Fruit fly (Drosophila melanogaster) whole organism, wandering third instar larva: ENCODE results near the gene CG6839.

Source experiments
- Abd-B ChIP-seq: fragments of >200 bp; optimal IDR thresholded peaks from 2 replicates; lab custom pipeline; 2017; ENCODE audit warnings: missing biosample characterization, missing genetic modification characterization
- CG32264 ChIP-seq: fragments of 200-800 bp; sonication (Bioruptor generic); optimal IDR thresholded peaks from 2 replicates; lab custom pipeline; 2016; ENCODE audit warnings: missing biosample characterization, missing genetic modification characterization
- CG9705 ChIP-seq: fragments of 200-800 bp; sonication (Bioruptor generic); optimal IDR thresholded peaks from 2 replicates; lab custom pipeline; 2018; ENCODE audit warnings: missing biosample characterization, mild to moderate bottlenecking, missing genetic modification characterization
- CrebA ChIP-seq: fragments of 200-800 bp; sonication (Bioruptor generic); optimal IDR thresholded peaks from 2 replicates; lab custom pipeline; 2016; ENCODE audit warnings: missing biosample characterization, mild to moderate bottlenecking, missing genetic modification characterization, borderline replicate concordance
- Dif ChIP-seq: fragments of 200-275, 200-300 bp; sonication (Bioruptor generic); optimal IDR thresholded peaks from 2 replicates; lab custom pipeline; 2018; ENCODE audit warnings: missing biosample characterization, missing genetic modification characterization; ENCODE audit not compliant: partially characterized antibody
- GATAd ChIP-seq: sonication (Bioruptor generic); optimal IDR thresholded peaks from 2 replicates; lab custom pipeline; 2016; ENCODE audit warnings: missing biosample characterization, missing genetic modification characterization
- HLH106 ChIP-seq: fragments of 200-800 bp; optimal IDR thresholded peaks from 3 replicates; lab custom pipeline; 2019; ENCODE audit warnings: missing biosample characterization, mild to moderate bottlenecking, missing genetic modification characterization, moderate library complexity
- Hnf4 ChIP-seq: fragments of 200-800 bp; sonication (Bioruptor generic); optimal IDR thresholded peaks from 2 replicates; lab custom pipeline; 2016; ENCODE audit warnings: missing biosample characterization, mild to moderate bottlenecking, missing genetic modification characterization
- Hr78 ChIP-seq: fragments of >200 bp; optimal IDR thresholded peaks from 2 replicates; lab custom pipeline; 2017; ENCODE audit warnings: missing biosample characterization, missing genetic modification characterization
- Hr83 ChIP-seq: fragments of 200-300 bp; sonication (Bioruptor generic); optimal IDR thresholded peaks from 2 replicates; lab custom pipeline; 2016; ENCODE audit warnings: missing biosample characterization, mild to moderate bottlenecking, missing genetic modification characterization, moderate library complexity; ENCODE audit not compliant: poor library complexity, severe bottlenecking
- Jra ChIP-seq: sonication (Bioruptor generic); optimal IDR thresholded peaks from 2 replicates; lab custom pipeline; 2016; ENCODE audit warnings: missing biosample characterization, missing genetic modification characterization
- Mio ChIP-seq: sonication (Bioruptor generic); optimal IDR thresholded peaks from 2 replicates; lab custom pipeline; 2016; ENCODE audit warnings: missing biosample characterization, missing genetic modification characterization
- Myc ChIP-seq: fragments of >200 bp; optimal IDR thresholded peaks from 2 replicates; lab custom pipeline; 2017
- N ChIP-seq: fragments of >200 bp; optimal IDR thresholded peaks from 2 replicates; lab custom pipeline; 2018; ENCODE audit warnings: missing biosample characterization, missing external identifiers, missing genetic modification characterization
- OdsH ChIP-seq: fragments of 200-800 bp; sonication (Bioruptor generic); optimal IDR thresholded peaks from 2 replicates; lab custom pipeline; 2016; ENCODE audit warnings: missing biosample characterization, mild to moderate bottlenecking, missing genetic modification characterization
- Rel ChIP-seq, 2 experiments: fragments of 200-800 bp; sonication (Bioruptor generic) in 1 of 2; optimal IDR thresholded peaks; 2 replicates in 1 of 2; 3 replicates in 1 of 2; lab custom pipeline; 2016 to 2019; ENCODE audit warnings: mild to moderate bottlenecking in 2 of 2, missing biosample characterization in 2 of 2, missing genetic modification characterization in 2 of 2, moderate library complexity in 1 of 2
- Sp1 ChIP-seq: fragments of 200-800 bp; sonication (Bioruptor generic); optimal IDR thresholded peaks from 3 replicates; lab custom pipeline; 2019; ENCODE audit warnings: missing biosample characterization, mild to moderate bottlenecking, missing genetic modification characterization, moderate library complexity
- Vsx2 ChIP-seq: fragments of 200-300, 225-300 bp; sonication (Bioruptor generic); optimal IDR thresholded peaks from 2 replicates; lab custom pipeline; 2018; ENCODE audit warnings: missing biosample characterization, missing genetic modification characterization; ENCODE audit not compliant: partially characterized antibody
- br ChIP-seq: fragments of 200-800 bp; sonication (Bioruptor generic); optimal IDR thresholded peaks from 2 replicates; lab custom pipeline; 2016; ENCODE audit warnings: missing biosample characterization, missing genetic modification characterization
- brk ChIP-seq: fragments of 200-800 bp; sonication (Bioruptor generic); optimal IDR thresholded peaks from 2 replicates; lab custom pipeline; 2016; ENCODE audit warnings: missing biosample characterization, mild to moderate bottlenecking, missing genetic modification characterization
- dl ChIP-seq, 2 experiments: fragments of 175-275, 200-275 bp in 1 of 2; fragments of 200-275 bp in 1 of 2; sonication (Bioruptor generic); optimal IDR thresholded peaks; lab custom pipeline; 2018; ENCODE audit warnings: mild to moderate bottlenecking in 2 of 2, missing biosample characterization in 2 of 2, missing genetic modification characterization in 2 of 2, moderate library complexity in 2 of 2; ENCODE audit not compliant: partially characterized antibody in 2 of 2, insufficient read depth in 1 of 2
- dmrt93B ChIP-seq: fragments of 200-800 bp; sonication (Bioruptor generic); optimal IDR thresholded peaks from 2 replicates; lab custom pipeline; 2018; ENCODE audit warnings: missing biosample characterization, mild to moderate bottlenecking, missing genetic modification characterization
- ey ChIP-seq: fragments of 200-800 bp; sonication (Bioruptor generic); optimal IDR thresholded peaks from 2 replicates; lab custom pipeline; 2016; ENCODE audit warnings: missing biosample characterization, missing genetic modification characterization
- fru ChIP-seq: fragments of 200-800 bp; sonication (Bioruptor generic); optimal IDR thresholded peaks from 3 replicates; lab custom pipeline; 2016; ENCODE audit warnings: missing biosample characterization, mild to moderate bottlenecking, missing genetic modification characterization
- h ChIP-seq: fragments of 200-800 bp; sonication (Bioruptor generic); optimal IDR thresholded peaks from 3 replicates; lab custom pipeline; 2016; ENCODE audit warnings: missing biosample characterization, mild to moderate bottlenecking, missing genetic modification characterization
- jim ChIP-seq: fragments of 175-275, 200-325 bp; sonication (Bioruptor generic); optimal IDR thresholded peaks from 2 replicates; lab custom pipeline; 2016; ENCODE audit warnings: missing biosample characterization, mild to moderate bottlenecking, missing genetic modification characterization
- lola ChIP-seq: fragments of >200 bp; optimal IDR thresholded peaks from 2 replicates; lab custom pipeline; 2017; ENCODE audit warnings: missing biosample characterization, missing genetic modification characterization
- pan ChIP-seq: fragments of >200 bp; optimal IDR thresholded peaks from 2 replicates; lab custom pipeline; 2017
- psq ChIP-seq: fragments of 200-800 bp; sonication (Bioruptor generic); optimal IDR thresholded peaks from 3 replicates; lab custom pipeline; 2017; ENCODE audit warnings: missing biosample characterization, mild to moderate bottlenecking, missing genetic modification characterization, moderate library complexity
- rgr ChIP-seq: fragments of 200-800 bp; sonication (Bioruptor generic); optimal IDR thresholded peaks from 3 replicates; lab custom pipeline; 2016; ENCODE audit warnings: missing biosample characterization, mild to moderate bottlenecking, missing genetic modification characterization
- sage ChIP-seq: fragments of 200-800 bp; sonication (Bioruptor generic); optimal IDR thresholded peaks from 2 replicates; lab custom pipeline; 2016; ENCODE audit warnings: missing biosample characterization, mild to moderate bottlenecking, missing genetic modification characterization
- sv ChIP-seq: fragments of 200-800 bp; sonication (Bioruptor generic); optimal IDR thresholded peaks from 3 replicates; lab custom pipeline; 2016; ENCODE audit warnings: missing biosample characterization, missing genetic modification characterization
- tai ChIP-seq: sonication (Bioruptor generic); optimal IDR thresholded peaks from 2 replicates; lab custom pipeline; 2016; ENCODE audit warnings: missing biosample characterization, missing genetic modification characterization
- usp ChIP-seq: fragments of >200 bp; optimal IDR thresholded peaks from 2 replicates; lab custom pipeline; 2017; ENCODE audit warnings: missing biosample characterization, missing genetic modification characterization
- woc ChIP-seq: sonication (Bioruptor generic); optimal IDR thresholded peaks from 2 replicates; lab custom pipeline; 2016; ENCODE audit warnings: missing biosample characterization, mild to moderate bottlenecking, missing genetic modification characterization

The CG6839 gene

dm6 chr3L:18945938-18946337 lies 28.6 kb downstream of the CG6839 start, which contains the start of gene CG32204:
TSS of gene CG32204 (minus strand) at chr3L:18946038.
- TF ChIP-seq Mio (GFP tag; lab: Kevin White, UChicago): no peak
- no peak for TF ChIP-seq sage (GFP tag; lab: Kevin White, UChicago)
- no peak for TF ChIP-seq Hr83 (GFP tag; lab: Kevin White, UChicago)
- no peak for TF ChIP-seq dmrt93B
- no peak for TF ChIP-seq usp (GFP tag; lab: Kevin White, UChicago)
- no peak for TF ChIP-seq HLH106 (tag; lab: Kevin White, UChicago)
- no peak for TF ChIP-seq jim (GFP tag; lab: Kevin White, UChicago)
- no peak for TF ChIP-seq pan
- TF ChIP-seq Vsx2: no peak
- no peak for TF ChIP-seq brk (GFP tag; lab: Kevin White, UChicago)
- no peak for TF ChIP-seq Hnf4 (GFP tag; lab: Kevin White, UChicago)
- TF ChIP-seq Sp1: no peak
- no peak for TF ChIP-seq CrebA (GFP tag; lab: Kevin White, UChicago)

dm6 chr3L:18946956-18947355 lies 29.6 kb downstream of the CG6839 start:
- TF ChIP-seq Myc (lab: Kevin White, UChicago): peak; percentile 9
- peak; percentile 40 for TF ChIP-seq dmrt93B
- no peak for TF ChIP-seq woc (GFP tag; lab: Kevin White, UChicago)

dm6 chr3L:18949137-18949536 lies 31.8 kb downstream of the CG6839 start:
- TF ChIP-seq OdsH (GFP tag; lab: Kevin White, UChicago) (no peak), dmrt93B (no peak), Hr83 (GFP tag; lab: Kevin White, UChicago) (no peak), h (GFP tag; lab: Kevin White, UChicago) (no peak), tai (no peak), Rel (GFP tag; optimal IDR thresholded peaks at IDR 0.05; lab: Kevin White, UChicago) (no peak), Rel (tag; optimal IDR thresholded peaks at IDR 0.05; lab: Kevin White, UChicago) (no peak), usp (GFP tag; lab: Kevin White, UChicago) (no peak), CrebA (GFP tag; lab: Kevin White, UChicago) (no peak), Hnf4 (GFP tag; lab: Kevin White, UChicago) (no peak), pan (no peak), CG32264 (GFP tag; lab: Kevin White, UChicago) (no peak), Myc (lab: Kevin White, UChicago) (peak; percentile 75), woc (GFP tag; lab: Kevin White, UChicago) (no peak), Abd-B (GFP tag; lab: Kevin White, UChicago) (no peak), lola (GFP tag; lab: Kevin White, UChicago) (no peak), Mio (GFP tag; lab: Kevin White, UChicago) (no peak), N (GFP tag; lab: Kevin White, UChicago) (peak; percentile 34), br (GFP tag; lab: Kevin White, UChicago) (no peak), Vsx2 (peak; percentile 73), rgr (GFP tag; lab: Kevin White, UChicago) (no peak), Jra (GFP tag; lab: Kevin White, UChicago) (no peak), ey (GFP tag; lab: Kevin White, UChicago) (no peak), GATAd (GFP tag; lab: Kevin White, UChicago) (no peak), dl (GFP tag; optimal IDR thresholded peaks at IDR 0.05; lab: Kevin White, UChicago; ENCODE audit: insufficient read depth in 1 of 2, partially characterized antibody in 2 of 2) (no peak), fru (no peak), HLH106 (tag; lab: Kevin White, UChicago) (no peak), Dif (GFP tag; lab: Kevin White, UChicago) (peak; percentile 14)
- TF ChIP-seq, all 38 proteins: peak for 4

- no peak for TF ChIP-seq CG32264 (GFP tag; lab: Kevin White, UChicago)
- no peak for TF ChIP-seq Sp1
- no peak for TF ChIP-seq HLH106 (tag; lab: Kevin White, UChicago)
- TF ChIP-seq h (GFP tag; lab: Kevin White, UChicago): no peak
- no peak for TF ChIP-seq sv (GFP tag; lab: Kevin White, UChicago)
- TF ChIP-seq Rel (GFP tag; optimal IDR thresholded peaks at IDR 0.05; lab: Kevin White, UChicago): no peak
- no peak for TF ChIP-seq Rel (tag; optimal IDR thresholded peaks at IDR 0.05; lab: Kevin White, UChicago)
- no peak for TF ChIP-seq GATAd (GFP tag; lab: Kevin White, UChicago)
- no peak for TF ChIP-seq brk (GFP tag; lab: Kevin White, UChicago)
- TF ChIP-seq psq (GFP tag; lab: Kevin White, UChicago): no peak
- TF ChIP-seq fru: no peak
- TF ChIP-seq Mio (GFP tag; lab: Kevin White, UChicago): no peak
- TF ChIP-seq rgr (GFP tag; lab: Kevin White, UChicago): no peak
- TF ChIP-seq dmrt93B: no peak
- TF ChIP-seq Hr78 (GFP tag; lab: Kevin White, UChicago): no peak
- TF ChIP-seq Vsx2: no peak
- no peak for TF ChIP-seq Jra (GFP tag; lab: Kevin White, UChicago)
- no peak for TF ChIP-seq CG9705 (GFP tag; lab: Kevin White, UChicago)
- no peak for TF ChIP-seq Dif (GFP tag; lab: Kevin White, UChicago)
- no peak for TF ChIP-seq br (GFP tag; lab: Kevin White, UChicago)
- no peak for TF ChIP-seq usp (GFP tag; lab: Kevin White, UChicago)
Observed at dm6 chr3L:18950359-18950758, 33.0 kb downstream of the CG6839 start, which contains the start of gene CG6836. TSS of gene CG6836 (plus strand) at chr3L:18950629.
